Fruit fly (Drosophila melanogaster): ENCODE results near the gene Ddr.

DNA sequence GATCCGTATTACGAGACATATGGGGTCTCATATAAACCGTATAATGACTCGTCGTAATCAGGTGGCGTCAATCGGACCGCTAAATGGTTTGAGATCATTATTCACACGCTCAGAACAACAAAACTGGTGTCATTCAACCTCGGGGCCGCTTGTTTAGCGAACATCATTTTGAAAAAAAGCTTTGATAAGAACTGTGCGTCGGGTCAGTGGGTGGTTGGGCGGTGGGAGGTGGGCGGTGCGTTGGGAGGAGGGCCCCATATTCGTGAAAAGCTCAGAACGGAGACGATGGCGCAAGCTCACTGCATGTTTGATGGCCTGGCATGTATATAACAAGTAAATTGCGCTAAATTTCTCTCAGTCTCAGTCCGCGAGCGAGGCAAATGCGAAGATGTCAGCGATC is 2.6 kb downstream of the Ddr start, which contains the start of gene AANATL2:
- TF ChIP-seq Lpt (GFP tag; optimal IDR thresholded peaks at IDR 0.05) = no peak
- no peak for TF ChIP-seq CG16779 (tag; optimal IDR thresholded peaks at IDR 0.05)
- TF ChIP-seq Hr38 (GFP tag; optimal IDR thresholded peaks at IDR 0.05) = no peak
- no peak for TF ChIP-seq Hr39 (GFP tag; optimal IDR thresholded peaks at IDR 0.05)
- TF ChIP-seq achi (GFP tag; optimal IDR thresholded peaks at IDR 0.05) = no peak
- no peak for TF ChIP-seq Gug (GFP tag; IDR thresholded peaks at IDR 0.05)

Measured in whole organism, prepupa.